Worm (Caenorhabditis elegans): ENCODE measurements around the gene C34F6.5.

ce11 chrX:11243604-11244003 lies 34.9 kb upstream of the C34F6.5 start:
- TF ChIP-seq mab-5 (tag; optimal IDR thresholded peaks at IDR 0.05) = no peak
- TF ChIP-seq ztf-11 (tag; optimal IDR thresholded peaks at IDR 0.05) = no peak
- no peak for TF ChIP-seq nhr-12 (tag; optimal IDR thresholded peaks at IDR 0.05)
- no peak for TF ChIP-seq sptf-1 (tag; optimal IDR thresholded peaks at IDR 0.05)

Measured in whole organism, mixed stage, embryonic.